Worm (Caenorhabditis elegans) whole organism, midembryonic: Measurements from ENCODE around the gene W05E10.2.

Experiments
- T22C8.4 ChIP-seq: fragments of 200-800 bp; sonication (Bioruptor generic); IDR thresholded peaks from 2 replicates; pipeline ENCODE4 v1.3.6; 2022; ENCODE audit warnings: missing genetic modification characterization, missing compliant biosample characterization
- cog-1 ChIP-seq: sonication (generic microtip); optimal IDR thresholded peaks from 2 replicates; lab custom pipeline; 2016; ENCODE audit warnings: missing genetic modification characterization, missing compliant biosample characterization
- flt-1 ChIP-seq: fragments of 200-800 bp; sonication (Bioruptor generic); IDR thresholded peaks from 2 replicates; pipeline ENCODE4 v1.3.6; 2022; ENCODE audit warnings: missing genetic modification characterization, missing compliant biosample characterization
- klf-2 ChIP-seq: fragments of 200-800 bp; sonication (Bioruptor generic); conservative IDR thresholded peaks from 2 replicates; pipeline ENCODE4 v1.3.6; 2022; ENCODE audit warnings: missing genetic modification reagents, missing genetic modification characterization, missing compliant biosample characterization
- med-1 ChIP-seq: sonication (generic microtip); optimal IDR thresholded peaks from 2 replicates; lab custom pipeline; 2017; ENCODE audit warnings: missing genetic modification characterization, mild to moderate bottlenecking, missing compliant biosample characterization, antibody characterized with exemption, missing genetic modification reagents; ENCODE audit not compliant: insufficient read depth
- ref-1 ChIP-seq: fragments of 200-800 bp; sonication (Bioruptor generic); conservative IDR thresholded peaks from 2 replicates; pipeline ENCODE4 v1.3.6; 2022; ENCODE audit warnings: missing genetic modification reagents, missing genetic modification characterization, missing compliant biosample characterization
- tab-1 ChIP-seq: fragments of 200-800 bp; sonication (Bioruptor generic); IDR thresholded peaks from 2 replicates; pipeline ENCODE4 v1.3.6; 2022; ENCODE audit warnings: missing genetic modification characterization, missing compliant biosample characterization
- ztf-23 ChIP-seq: fragments of 200-800 bp; sonication (Bioruptor generic); IDR thresholded peaks from 2 replicates; pipeline ENCODE4 v1.3.6; 2022; ENCODE audit warnings: missing genetic modification reagents, missing genetic modification characterization, missing compliant biosample characterization
- ztf-29 ChIP-seq: fragments of 200-800 bp; sonication (Bioruptor generic); IDR thresholded peaks from 2 replicates; pipeline ENCODE4 v1.3.6; 2022; ENCODE audit warnings: missing genetic modification reagents, missing genetic modification characterization, missing compliant biosample characterization

W05E10.2 gene

ce11 chrV:11706353-11706752 is 19.4 kb downstream of the W05E10.2 start:
- TF ChIP-seq med-1 (GFP tag; lab: Kevin White, UChicago) (no peak), tab-1 (GFP tag; lab: Robert Waterston, UW) (no peak), flt-1 (GFP tag; lab: Robert Waterston, UW) (no peak), cog-1 (no peak), T22C8.4 (GFP tag; lab: Robert Waterston, UW) (no peak), ref-1 (GFP tag; lab: Robert Waterston, UW) (no peak), klf-2 (GFP tag; lab: Robert Waterston, UW) (no peak), ztf-23 (GFP tag; lab: Robert Waterston, UW) (no peak), ztf-29 (GFP tag; lab: Robert Waterston, UW) (no peak)

- TF ChIP-seq tab-1 (GFP tag; lab: Robert Waterston, UW) (no peak), flt-1 (GFP tag; lab: Robert Waterston, UW) (no peak), ztf-29 (GFP tag; lab: Robert Waterston, UW) (no peak)
Observed at ce11 chrV:11711751-11712150, 24.8 kb downstream of the W05E10.2 start.

- TF ChIP-seq med-1 (GFP tag; lab: Kevin White, UChicago) = no peak
- TF ChIP-seq ztf-29 (GFP tag; lab: Robert Waterston, UW) = no peak
- no peak for TF ChIP-seq ztf-23 (GFP tag; lab: Robert Waterston, UW)
- no peak for TF ChIP-seq tab-1 (GFP tag; lab: Robert Waterston, UW)
- TF ChIP-seq klf-2 (GFP tag; lab: Robert Waterston, UW) = no peak
- TF ChIP-seq ref-1 (GFP tag; lab: Robert Waterston, UW) = no peak
- TF ChIP-seq cog-1 = no peak
- no peak for TF ChIP-seq flt-1 (GFP tag; lab: Robert Waterston, UW)
Observed at ce11 chrV:11715797-11716196, 28.8 kb downstream of the W05E10.2 start, which contains the start of gene tre-3. TSS of gene tre-3 (minus strand) at chrV:11715903.

DNA sequence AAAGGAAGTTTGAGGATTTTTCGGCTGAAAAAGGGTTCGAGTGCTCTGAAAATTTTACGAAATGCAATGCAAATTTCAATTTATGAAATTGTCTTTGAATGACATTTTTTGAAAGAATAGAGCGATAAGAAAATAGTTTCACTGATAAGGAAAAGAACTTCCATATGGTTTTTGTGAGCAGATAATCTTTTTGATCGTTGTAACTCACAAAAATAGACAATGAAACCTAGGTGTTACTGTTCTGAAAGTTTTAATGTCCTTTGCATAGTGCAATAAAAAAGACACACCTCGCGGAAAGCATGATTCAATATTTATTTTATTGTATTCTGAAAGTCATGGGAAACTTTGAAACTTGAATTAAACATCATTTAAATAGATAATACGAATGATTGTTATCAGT is 30.0 kb downstream of the W05E10.2 start:
- TF ChIP-seq ref-1 (GFP tag; lab: Robert Waterston, UW) (no peak), ztf-29 (GFP tag; lab: Robert Waterston, UW) (no peak), tab-1 (GFP tag; lab: Robert Waterston, UW) (no peak), ztf-23 (GFP tag; lab: Robert Waterston, UW) (no peak), med-1 (GFP tag; lab: Kevin White, UChicago) (no peak), flt-1 (GFP tag; lab: Robert Waterston, UW) (no peak), cog-1 (no peak), T22C8.4 (GFP tag; lab: Robert Waterston, UW) (no peak), klf-2 (GFP tag; lab: Robert Waterston, UW) (no peak)

DNA sequence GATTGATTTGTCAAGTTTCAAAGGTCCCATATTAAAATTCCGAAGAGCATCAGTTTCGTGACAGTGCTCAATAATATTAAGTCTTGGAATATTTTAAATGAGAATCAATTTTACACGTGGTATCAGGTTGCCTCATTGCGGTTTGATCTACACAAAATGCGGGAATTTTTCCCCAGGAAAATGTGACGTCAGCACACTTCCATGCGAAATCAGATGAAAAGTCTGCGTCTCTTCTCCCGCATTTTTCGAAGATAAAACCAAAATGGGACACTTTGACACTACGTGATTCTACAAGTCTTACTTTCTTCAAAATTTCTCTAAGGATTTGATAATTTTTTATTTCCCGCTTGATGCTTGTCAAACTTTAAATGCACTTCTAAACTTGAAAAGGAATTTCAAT is 35.9 kb downstream of the W05E10.2 start:
- no peak for TF ChIP-seq ref-1 (GFP tag; lab: Robert Waterston, UW)
- TF ChIP-seq ztf-29 (GFP tag; lab: Robert Waterston, UW) = no peak
- no peak for TF ChIP-seq flt-1 (GFP tag; lab: Robert Waterston, UW)
- no peak for TF ChIP-seq cog-1
- no peak for TF ChIP-seq T22C8.4 (GFP tag; lab: Robert Waterston, UW)
- no peak for TF ChIP-seq ztf-23 (GFP tag; lab: Robert Waterston, UW)
- no peak for TF ChIP-seq klf-2 (GFP tag; lab: Robert Waterston, UW)
- TF ChIP-seq tab-1 (GFP tag; lab: Robert Waterston, UW) = no peak
- TF ChIP-seq med-1 (GFP tag; lab: Kevin White, UChicago) = no peak

ce11 chrV:11725971-11726370 is 39.0 kb downstream of the W05E10.2 start, which contains the start of gene daf-11:
TSS of gene daf-11 (minus strand) at chrV:11726071.
- TF ChIP-seq flt-1 (GFP tag; lab: Robert Waterston, UW) = no peak
- no peak for TF ChIP-seq ztf-29 (GFP tag; lab: Robert Waterston, UW)
- TF ChIP-seq T22C8.4 (GFP tag; lab: Robert Waterston, UW) = no peak
- TF ChIP-seq med-1 (GFP tag; lab: Kevin White, UChicago) = no peak
- TF ChIP-seq klf-2 (GFP tag; lab: Robert Waterston, UW) = no peak
- no peak for TF ChIP-seq tab-1 (GFP tag; lab: Robert Waterston, UW)
- TF ChIP-seq ref-1 (GFP tag; lab: Robert Waterston, UW) = no peak
- no peak for TF ChIP-seq ztf-23 (GFP tag; lab: Robert Waterston, UW)
- no peak for TF ChIP-seq cog-1

- TF ChIP-seq T22C8.4 (GFP tag; lab: Robert Waterston, UW) = no peak
- no peak for TF ChIP-seq tab-1 (GFP tag; lab: Robert Waterston, UW)
- TF ChIP-seq flt-1 (GFP tag; lab: Robert Waterston, UW) = no peak
- no peak for TF ChIP-seq ref-1 (GFP tag; lab: Robert Waterston, UW)
- TF ChIP-seq klf-2 (GFP tag; lab: Robert Waterston, UW) = no peak
- TF ChIP-seq ztf-29 (GFP tag; lab: Robert Waterston, UW) = no peak
- no peak for TF ChIP-seq cog-1
- no peak for TF ChIP-seq ztf-23 (GFP tag; lab: Robert Waterston, UW)
- TF ChIP-seq med-1 (GFP tag; lab: Kevin White, UChicago) = no peak
Observed at ce11 chrV:11730060-11730459, 43.1 kb downstream of the W05E10.2 start, which contains the start of gene rhr-2. TSS of gene rhr-2 (minus strand) at chrV:11730160.

DNA sequence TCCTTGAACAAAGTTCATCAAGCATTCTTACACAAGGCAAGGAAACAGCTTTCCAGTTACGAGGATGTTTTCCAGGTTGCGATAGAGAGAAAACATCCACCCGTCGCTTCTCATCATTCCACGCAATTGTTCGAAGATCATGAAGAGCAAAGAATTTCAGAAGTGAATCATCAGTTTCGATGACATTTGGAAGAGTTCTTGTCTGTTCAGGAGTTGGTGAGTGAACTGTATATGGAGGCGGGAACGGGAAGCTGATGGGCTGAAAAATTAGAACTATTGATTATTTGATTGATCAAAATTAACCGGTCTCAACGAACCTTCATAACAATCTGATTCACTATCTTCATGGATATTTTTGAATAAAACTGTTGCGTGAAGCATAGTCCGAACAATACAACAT is 45.1 kb downstream of the W05E10.2 start:
- TF ChIP-seq flt-1 (GFP tag; lab: Robert Waterston, UW) = no peak
- TF ChIP-seq ztf-23 (GFP tag; lab: Robert Waterston, UW) = no peak
- no peak for TF ChIP-seq ref-1 (GFP tag; lab: Robert Waterston, UW)
- TF ChIP-seq ztf-29 (GFP tag; lab: Robert Waterston, UW) = no peak
- no peak for TF ChIP-seq klf-2 (GFP tag; lab: Robert Waterston, UW)
- TF ChIP-seq tab-1 (GFP tag; lab: Robert Waterston, UW) = no peak
- TF ChIP-seq cog-1 = no peak
- no peak for TF ChIP-seq T22C8.4 (GFP tag; lab: Robert Waterston, UW)
- TF ChIP-seq med-1 (GFP tag; lab: Kevin White, UChicago) = no peak

DNA sequence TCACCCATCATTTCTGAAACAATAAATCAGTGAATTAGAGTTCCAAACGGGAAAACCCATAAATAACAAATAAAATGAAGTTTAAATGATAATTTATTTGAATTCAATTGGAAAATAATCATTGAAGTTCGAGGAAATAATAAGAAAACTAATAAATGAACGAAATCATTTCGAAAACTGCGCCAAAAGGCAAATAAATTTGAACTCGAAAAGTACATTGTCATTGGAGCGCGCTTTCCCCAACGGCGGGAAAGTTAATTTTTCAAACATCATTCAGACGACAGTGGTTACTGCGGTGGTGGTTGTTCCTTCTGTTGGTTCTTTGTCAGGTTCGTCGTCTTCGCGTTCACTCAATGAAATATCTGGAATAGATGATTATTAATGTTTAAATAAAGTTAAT is 46.5 kb downstream of the W05E10.2 start, which contains the start of gene npp-22:
npp-22 (minus strand) TSS at position 13 of the 400 bp plus-strand sequence.
- TF ChIP-seq flt-1 (GFP tag; lab: Robert Waterston, UW) (no peak), ztf-29 (GFP tag; lab: Robert Waterston, UW) (no peak), tab-1 (GFP tag; lab: Robert Waterston, UW) (no peak), ref-1 (GFP tag; lab: Robert Waterston, UW) (no peak), klf-2 (GFP tag; lab: Robert Waterston, UW) (no peak), ztf-23 (GFP tag; lab: Robert Waterston, UW) (no peak), T22C8.4 (GFP tag; lab: Robert Waterston, UW) (no peak)
